Worm (Caenorhabditis elegans): Measurements from ENCODE around the gene tsp-8.
A peak's percentile ranks its signal among the peaks of the same experiment; 100 is the strongest.

tsp-8 gene

ce11 chrX:14729319-14729718 lies at the start of gene tsp-8:
Gene tsp-8, minus strand, starts transcription at chrX:14729503.
- TF ChIP-seq lsy-2 (tag; optimal IDR thresholded peaks at IDR 0.05): no peak
- no peak for TF ChIP-seq unc-39 (tag; optimal IDR thresholded peaks at IDR 0.05)
- no peak for TF ChIP-seq lin-32 (GFP tag; optimal IDR thresholded peaks at IDR 0.05)
- TF ChIP-seq zip-8 (tag; optimal IDR thresholded peaks at IDR 0.05): no peak
- TF ChIP-seq bed-3 (GFP tag; optimal IDR thresholded peaks at IDR 0.05): no peak
- TF ChIP-seq pha-4 (tag; optimal IDR thresholded peaks at IDR 0.05): no peak
- TF ChIP-seq sem-2 (GFP tag; optimal IDR thresholded peaks at IDR 0.05): no peak
- TF ChIP-seq lin-13 (tag; optimal IDR thresholded peaks at IDR 0.05): no peak
- TF ChIP-seq hlh-1 (tag; optimal IDR thresholded peaks at IDR 0.05): peak; percentile 54

ce11 chrX:14778112-14778511 lies 48.8 kb upstream of the tsp-8 start:
- no peak for TF ChIP-seq ceh-39 (tag; optimal IDR thresholded peaks at IDR 0.05)
- TF ChIP-seq ces-1 (GFP tag; optimal IDR thresholded peaks at IDR 0.05): peak; percentile 89

ce11 chrX:14776312-14776711 lies 47.0 kb upstream of the tsp-8 start:
- TF ChIP-seq nhr-12 (tag; optimal IDR thresholded peaks at IDR 0.05) (no peak), lsy-2 (tag; optimal IDR thresholded peaks at IDR 0.05) (peak; percentile 34), ceh-43 (GFP tag; optimal IDR thresholded peaks at IDR 0.05) (no peak), nhr-28 (tag; optimal IDR thresholded peaks at IDR 0.05) (no peak)

ce11 chrX:14775222-14775621 lies 45.9 kb upstream of the tsp-8 start:
- TF ChIP-seq ceh-39 (tag; optimal IDR thresholded peaks at IDR 0.05) (no peak), elt-1 (tag; optimal IDR thresholded peaks at IDR 0.05; ENCODE audit: borderline replicate concordance, insufficient read depth) (no peak), sptf-1 (tag; optimal IDR thresholded peaks at IDR 0.05) (no peak), hlh-1 (tag; optimal IDR thresholded peaks at IDR 0.05) (no peak), zip-8 (tag; optimal IDR thresholded peaks at IDR 0.05) (no peak), lsy-2 (tag; optimal IDR thresholded peaks at IDR 0.05) (no peak)

- TF ChIP-seq tbx-8 (GFP tag; optimal IDR thresholded peaks at IDR 0.05): no peak
- no peak for TF ChIP-seq ceh-83 (GFP tag; optimal IDR thresholded peaks at IDR 0.05)
- TF ChIP-seq mls-2 (tag; optimal IDR thresholded peaks at IDR 0.05): no peak
- TF ChIP-seq cnd-1 (tag; optimal IDR thresholded peaks at IDR 0.05): no peak
- TF ChIP-seq flh-1 (GFP tag; optimal IDR thresholded peaks at IDR 0.05): no peak
- no peak for TF ChIP-seq ces-1 (GFP tag; optimal IDR thresholded peaks at IDR 0.05)
- TF ChIP-seq ceh-43 (GFP tag; optimal IDR thresholded peaks at IDR 0.05): no peak
- TF ChIP-seq pha-4 (tag; optimal IDR thresholded peaks at IDR 0.05): no peak
- TF ChIP-seq zip-8 (tag; optimal IDR thresholded peaks at IDR 0.05): no peak
- no peak for TF ChIP-seq lin-32 (GFP tag; optimal IDR thresholded peaks at IDR 0.05)
- TF ChIP-seq elt-1 (tag; optimal IDR thresholded peaks at IDR 0.05; ENCODE audit: borderline replicate concordance, insufficient read depth): no peak
- TF ChIP-seq drap-1 (GFP tag; optimal IDR thresholded peaks at IDR 0.05): no peak
These were observed 43.9 kb upstream of the tsp-8 start, which contains the start of gene unc-3 for ce11 chrX:14773238-14773637. Gene unc-3, plus strand, starts transcription at chrX:14773538.

- TF ChIP-seq snpc-4 (tag; optimal IDR thresholded peaks at IDR 0.05) (no peak), lin-32 (GFP tag; optimal IDR thresholded peaks at IDR 0.05) (no peak), ztf-11 (tag; optimal IDR thresholded peaks at IDR 0.05) (no peak), ces-1 (GFP tag; optimal IDR thresholded peaks at IDR 0.05) (no peak)
These were observed 42.4 kb upstream of the tsp-8 start, which contains the start of gene Y16B4A.2 for ce11 chrX:14771682-14772081. Gene Y16B4A.2, minus strand, starts transcription at chrX:14771851.

- TF ChIP-seq elt-3 (tag; optimal IDR thresholded peaks at IDR 0.05) (no peak), ceh-39 (tag; optimal IDR thresholded peaks at IDR 0.05) (no peak), ztf-11 (tag; optimal IDR thresholded peaks at IDR 0.05) (no peak), drap-1 (GFP tag; optimal IDR thresholded peaks at IDR 0.05) (no peak), mls-2 (tag; optimal IDR thresholded peaks at IDR 0.05) (no peak), mep-1 (tag; optimal IDR thresholded peaks at IDR 0.05) (no peak), sptf-1 (tag; optimal IDR thresholded peaks at IDR 0.05) (no peak), nhr-12 (tag; optimal IDR thresholded peaks at IDR 0.05) (no peak), flh-1 (GFP tag; optimal IDR thresholded peaks at IDR 0.05) (no peak), ces-1 (GFP tag; optimal IDR thresholded peaks at IDR 0.05) (no peak)
These were observed 41.0 kb upstream of the tsp-8 start for ce11 chrX:14770336-14770735.

Data from whole organism, mixed stage, embryonic.